Worm (Caenorhabditis elegans): ENCODE results near the gene T24E12.10.
"Not testable (repeated sequence)": the region's sequence is repeated elsewhere in the genome, so short reads cannot be mapped to it uniquely, and the experiment has no call there.

ce11 chrII:3761599-3761998 lies 11.4 kb downstream of the T24E12.10 start, which contains the start of gene T24E12.6:
- TF ChIP-seq pqm-1 (tag; optimal IDR thresholded peaks at IDR 0.05); unc-86 (tag; optimal IDR thresholded peaks at IDR 0.05); ceh-18 (tag; optimal IDR thresholded peaks at IDR 0.05); ceh-9 (tag; optimal IDR thresholded peaks at IDR 0.05); unc-3 (GFP tag; conservative IDR thresholded peaks at IDR 0.05); unc-3 (tag; optimal IDR thresholded peaks at IDR 0.05); nfya-1 (tag; optimal IDR thresholded peaks at IDR 0.05); fax-1 (tag; optimal IDR thresholded peaks at IDR 0.05); hlh-13 (GFP tag; optimal IDR thresholded peaks at IDR 0.05); F13H6.1 (tag; optimal IDR thresholded peaks at IDR 0.05); elt-4 (tag; optimal IDR thresholded peaks at IDR 0.05); tbx-2 (tag; optimal IDR thresholded peaks at IDR 0.05); ceh-14 (tag; optimal IDR thresholded peaks at IDR 0.05): not testable (repeated sequence)
